Worm (Caenorhabditis elegans) whole organism, early embryonic: ENCODE results near the gene mec-10.

Experiments
- F13C5.2 ChIP-seq: sonication (generic microtip); optimal IDR thresholded peaks from 2 replicates; lab custom pipeline; 2017; ENCODE audit warnings: mild to moderate bottlenecking, missing genetic modification characterization, inconsistent platforms, missing compliant biosample characterization
- ama-1 ChIP-seq: fragments of 150-350 bp; optimal IDR thresholded peaks from 2 replicates; lab custom pipeline; 2014
- flt-1 ChIP-seq: fragments of 200-800 bp; sonication (Bioruptor generic); IDR thresholded peaks from 2 replicates; pipeline ENCODE4 v1.3.6; 2022; ENCODE audit warnings: missing genetic modification characterization, missing compliant biosample characterization
- pes-1 ChIP-seq: fragments of 200-800 bp; sonication (Bioruptor generic); IDR thresholded peaks from 2 replicates; pipeline ENCODE4 v1.3.6; 2022; ENCODE audit warnings: missing genetic modification reagents, missing genetic modification characterization, missing compliant biosample characterization
- scrt-1 ChIP-seq: fragments of 200-800 bp; sonication (Bioruptor generic); IDR thresholded peaks from 2 replicates; pipeline ENCODE4 v1.3.6; 2022; ENCODE audit warnings: missing genetic modification characterization, missing compliant biosample characterization
- tbx-11 ChIP-seq: fragments of 200-800 bp; sonication (Bioruptor generic); IDR thresholded peaks from 2 replicates; pipeline ENCODE4 v1.3.6; 2022; ENCODE audit warnings: missing genetic modification characterization, missing compliant biosample characterization

- TF ChIP-seq tbx-11 (GFP tag; lab: Robert Waterston, UW) (no peak), scrt-1 (GFP tag; lab: Robert Waterston, UW) (no peak), ama-1 (lab: Kevin White, UChicago) (no peak), pes-1 (GFP tag; lab: Robert Waterston, UW) (no peak), flt-1 (GFP tag; lab: Robert Waterston, UW) (no peak), F13C5.2 (no peak)
Observed at ce11 chrX:8440001-8440735, 29.9 kb downstream of the mec-10 start.
